Worm (Caenorhabditis elegans) whole organism, young adult: ENCODE results near the gene cest-26.

Experiments used
- Y67H2A.10 ChIP-seq: fragments of 200-800 bp; sonication (Bioruptor generic); conservative IDR thresholded peaks from 2 replicates; pipeline ENCODE4 v1.3.6; 2022; ENCODE audit warnings: missing genetic modification reagents, missing genetic modification characterization, missing compliant biosample characterization
- ama-1 ChIP-seq, 3 experiments: fragments of 150-350 bp in 1 of 3; sonication (generic microtip) in 2 of 3; optimal IDR thresholded peaks; 2 replicates each; lab custom pipeline; 2014 to 2018; ENCODE audit warnings: missing biosample characterization in 2 of 3, missing genetic modification characterization in 2 of 3, missing genetic modification reagents in 2 of 3
- ceh-79 ChIP-seq: sonication (generic microtip); optimal IDR thresholded peaks from 2 replicates; lab custom pipeline; 2017; ENCODE audit warnings: mild to moderate bottlenecking, missing genetic modification characterization, missing compliant biosample characterization
- gei-17 ChIP-seq: fragments of 200-800 bp; sonication (Bioruptor generic); optimal IDR thresholded peaks from 2 replicates; lab custom pipeline; 2018; ENCODE audit warnings: mild to moderate bottlenecking, missing genetic modification characterization, missing compliant biosample characterization
- pbrm-1 ChIP-seq: fragments of 200-800 bp; sonication (Bioruptor generic); IDR thresholded peaks from 2 replicates; pipeline ENCODE4 v1.3.6; 2022; ENCODE audit warnings: missing genetic modification reagents, missing genetic modification characterization, missing compliant biosample characterization
- pha-4 ChIP-seq: fragments of 150-350 bp; sonication (generic microtip); optimal IDR thresholded peaks from 2 replicates; lab custom pipeline; 2014; ENCODE audit warnings: missing biosample characterization, missing genetic modification reagents, missing genetic modification characterization
- sdz-38 ChIP-seq: sonication (generic microtip); optimal IDR thresholded peaks from 2 replicates; lab custom pipeline; 2016; ENCODE audit warnings: missing genotype, missing genetic modification characterization, missing compliant biosample characterization
- sea-2 ChIP-seq: fragments of 200-800 bp; sonication (Bioruptor generic); IDR thresholded peaks from 2 replicates; pipeline ENCODE4 v1.3.6; 2022; ENCODE audit warnings: missing genetic modification characterization, missing compliant biosample characterization
- snpc-1.3 ChIP-seq: sonication (generic microtip); optimal IDR thresholded peaks from 2 replicates; lab custom pipeline; 2017; ENCODE audit warnings: missing genetic modification characterization, mild to moderate bottlenecking, missing compliant biosample characterization, antibody characterized with exemption, moderate library complexity, missing genotype, missing genetic modification reagents; ENCODE audit not compliant: insufficient read depth
- unc-62 ChIP-seq: fragments of 150-350 bp; optimal IDR thresholded peaks from 2 replicates; lab custom pipeline; 2014; ENCODE audit warnings: missing biosample characterization, missing genetic modification reagents, missing genetic modification characterization

- TF ChIP-seq ama-1 (optimal IDR thresholded peaks at IDR 0.05; lab: Kevin White, UChicago) (no peak), ama-1 (GFP tag; optimal IDR thresholded peaks at IDR 0.05; lab: Kevin White, UChicago) (no peak), Y67H2A.10 (GFP tag; lab: Robert Waterston, UW) (no peak), unc-62 (no peak), snpc-1.3 (tag; lab: Kevin White, UChicago) (no peak), pha-4 (tag; lab: Kevin White, UChicago) (no peak), pbrm-1 (no peak), ceh-79 (tag; lab: Kevin White, UChicago) (no peak), sea-2 (no peak), sdz-38 (tag; lab: Kevin White, UChicago) (no peak), gei-17 (GFP tag; lab: Kevin White, UChicago) (no peak)
These were observed 20.4 kb upstream of the cest-26 start, which contains the start of gene aps-2 for ce11 chrX:4457853-4458322.
